Worm (Caenorhabditis elegans) whole organism, dauer: ENCODE measurements around the gene pqn-25.

Source experiments
- unc-62 ChIP-seq: sonication (generic microtip); optimal IDR thresholded peaks from 2 replicates; lab custom pipeline; 2017; ENCODE audit warnings: missing biosample characterization, missing genetic modification reagents, missing genetic modification characterization

Gene pqn-25

ce11 chrIII:5508669-5509068, 3.7 kb downstream of the pqn-25 start, which contains the start of gene D1044.7:
TSS of gene D1044.7 (minus strand) at chrIII:5508769.
- TF ChIP-seq unc-62 (GFP tag; lab: Kevin White, UChicago): no peak

ce11 chrIII:5506936-5507335, 5.5 kb downstream of the pqn-25 start:
- no peak for TF ChIP-seq unc-62 (GFP tag; lab: Kevin White, UChicago)

ce11 chrIII:5506023-5506597, 6.3 kb downstream of the pqn-25 start:
- TF ChIP-seq unc-62 (GFP tag; lab: Kevin White, UChicago): no peak

- no peak for TF ChIP-seq unc-62 (GFP tag; lab: Kevin White, UChicago)
These were observed 6.9 kb downstream of the pqn-25 start for ce11 chrIII:5505474-5506022.

ce11 chrIII:5504725-5505473, 7.5 kb downstream of the pqn-25 start:
- TF ChIP-seq unc-62 (GFP tag; lab: Kevin White, UChicago): no peak

- no peak for TF ChIP-seq unc-62 (GFP tag; lab: Kevin White, UChicago)
These were observed 8.2 kb downstream of the pqn-25 start for ce11 chrIII:5504164-5504563.

- TF ChIP-seq unc-62 (GFP tag; lab: Kevin White, UChicago): no peak
These were observed 8.7 kb downstream of the pqn-25 start for ce11 chrIII:5503669-5504068.

ce11 chrIII:5502915-5503575, 9.4 kb downstream of the pqn-25 start:
- TF ChIP-seq unc-62 (GFP tag; lab: Kevin White, UChicago): no peak

- TF ChIP-seq unc-62 (GFP tag; lab: Kevin White, UChicago): no peak
These were observed 10.8 kb downstream of the pqn-25 start, which contains the start of gene R02F2.1 for ce11 chrIII:5501358-5502287. TSS of gene R02F2.1 (plus strand) at chrIII:5501885.

ce11 chrIII:5500732-5501131, 11.7 kb downstream of the pqn-25 start:
- TF ChIP-seq unc-62 (GFP tag; lab: Kevin White, UChicago): no peak

ce11 chrIII:5499942-5500341, 12.5 kb downstream of the pqn-25 start:
- no peak for TF ChIP-seq unc-62 (GFP tag; lab: Kevin White, UChicago)

- TF ChIP-seq unc-62 (GFP tag; lab: Kevin White, UChicago): no peak
These were observed 13.4 kb downstream of the pqn-25 start, which contains the start of gene R02F2.9 for ce11 chrIII:5498973-5499372. TSS of gene R02F2.9 (plus strand) at chrIII:5499190.

ce11 chrIII:5495168-5495567, 17.2 kb downstream of the pqn-25 start, which contains the start of gene R02F2.8:
TSS of gene R02F2.8 (minus strand) at chrIII:5495268.
- TF ChIP-seq unc-62 (GFP tag; lab: Kevin White, UChicago): no peak

- no peak for TF ChIP-seq unc-62 (GFP tag; lab: Kevin White, UChicago)
These were observed 25.3 kb downstream of the pqn-25 start, which contains the start of gene osg-1 for ce11 chrIII:5487087-5487603. TSS of gene osg-1 (plus strand) at chrIII:5487553.
